Worm (Caenorhabditis elegans) whole organism, young adult: ENCODE data around the gene wht-7.

Experiments
- B0019.2 ChIP-seq: fragments of 200-800 bp; sonication (Bioruptor generic); conservative IDR thresholded peaks from 2 replicates; pipeline ENCODE4 v1.3.6; 2022; ENCODE audit warnings: missing genetic modification reagents, missing genetic modification characterization, missing compliant biosample characterization
- F22D6.2 ChIP-seq: sonication (generic microtip); optimal IDR thresholded peaks from 2 replicates; lab custom pipeline; 2016; ENCODE audit warnings: mild to moderate bottlenecking, missing genetic modification characterization, missing compliant biosample characterization
- F33H1.4 ChIP-seq: fragments of 200-800 bp; sonication (Bioruptor generic); IDR thresholded peaks from 2 replicates; pipeline ENCODE4 v1.3.6; 2022; ENCODE audit warnings: missing genetic modification reagents, missing genetic modification characterization, missing compliant biosample characterization
- F39B2.1 ChIP-seq: fragments of 200-800 bp; sonication (Bioruptor generic); IDR thresholded peaks from 2 replicates; pipeline ENCODE4 v1.3.6; 2022; ENCODE audit warnings: missing genetic modification reagents, missing genetic modification characterization, missing compliant biosample characterization
- Y67H2A.10 ChIP-seq: fragments of 200-800 bp; sonication (Bioruptor generic); conservative IDR thresholded peaks from 2 replicates; pipeline ENCODE4 v1.3.6; 2022; ENCODE audit warnings: missing genetic modification reagents, missing genetic modification characterization, missing compliant biosample characterization
- Y79H2A.3 ChIP-seq: fragments of 200-800 bp; sonication (Bioruptor generic); conservative IDR thresholded peaks from 2 replicates; pipeline ENCODE4 v1.3.6; 2022; ENCODE audit warnings: missing genetic modification reagents, missing genetic modification characterization, missing compliant biosample characterization
- ZK185.1 ChIP-seq: sonication (generic microtip); optimal IDR thresholded peaks from 2 replicates; lab custom pipeline; 2016; ENCODE audit warnings: mild to moderate bottlenecking, missing genetic modification characterization, missing compliant biosample characterization; ENCODE audit not compliant: poor library complexity, severe bottlenecking
- akir-1 ChIP-seq: fragments of 200-800 bp; sonication (Bioruptor generic); optimal IDR thresholded peaks from 2 replicates; lab custom pipeline; 2018; ENCODE audit warnings: mild to moderate bottlenecking, missing genetic modification characterization, moderate library complexity, missing compliant biosample characterization
- aptf-2 ChIP-seq: fragments of 200-800 bp; sonication (Bioruptor generic); conservative IDR thresholded peaks from 2 replicates; pipeline ENCODE4 v1.3.6; 2022; ENCODE audit warnings: missing genetic modification reagents, missing genetic modification characterization, missing compliant biosample characterization
- athp-1 ChIP-seq: sonication (generic microtip); optimal IDR thresholded peaks from 2 replicates; lab custom pipeline; 2017; ENCODE audit warnings: mild to moderate bottlenecking, missing genetic modification characterization, missing compliant biosample characterization
- attf-5 ChIP-seq: fragments of 200-800 bp; sonication (Bioruptor generic); optimal IDR thresholded peaks from 2 replicates; lab custom pipeline; 2018; ENCODE audit warnings: mild to moderate bottlenecking, missing genetic modification characterization, missing compliant biosample characterization
- bed-1 ChIP-seq: fragments of 200-800 bp; sonication (Bioruptor generic); IDR thresholded peaks from 2 replicates; pipeline ENCODE4 v1.3.6; 2022; ENCODE audit warnings: missing genetic modification reagents, missing genetic modification characterization, missing compliant biosample characterization
- bed-2 ChIP-seq: fragments of 200-800 bp; sonication (Bioruptor generic); IDR thresholded peaks from 2 replicates; pipeline ENCODE4 v1.3.6; 2022; ENCODE audit warnings: missing genetic modification reagents, missing genetic modification characterization, missing compliant biosample characterization
- ccch-3 ChIP-seq: fragments of 200-800 bp; sonication (Bioruptor generic); optimal IDR thresholded peaks from 2 replicates; lab custom pipeline; 2018; ENCODE audit warnings: mild to moderate bottlenecking, missing genetic modification characterization, missing compliant biosample characterization
- ceh-40 ChIP-seq: fragments of 200-800 bp; sonication (Bioruptor generic); IDR thresholded peaks from 2 replicates; pipeline ENCODE4 v1.3.6; 2022; ENCODE audit warnings: missing genetic modification characterization, missing compliant biosample characterization
- die-1 ChIP-seq: sonication (generic microtip); optimal IDR thresholded peaks from 2 replicates; lab custom pipeline; 2016; ENCODE audit warnings: missing genotype, mild to moderate bottlenecking, missing genetic modification characterization, missing compliant biosample characterization
- dox-1 ChIP-seq: fragments of 200-800 bp; sonication (Bioruptor generic); IDR thresholded peaks from 2 replicates; pipeline ENCODE4 v1.3.6; 2022; ENCODE audit warnings: missing genetic modification reagents, missing genetic modification characterization, missing compliant biosample characterization
- efl-1 ChIP-seq: fragments of 150-350 bp; optimal IDR thresholded peaks from 2 replicates; lab custom pipeline; 2014; ENCODE audit warnings: missing biosample characterization, missing genetic modification reagents, missing genetic modification characterization
- egl-18 ChIP-seq: fragments of 200-800 bp; sonication (Bioruptor generic); IDR thresholded peaks from 2 replicates; pipeline ENCODE4 v1.3.6; 2022; ENCODE audit warnings: missing genetic modification reagents, missing genetic modification characterization, missing compliant biosample characterization
- egl-44 ChIP-seq: fragments of 200-800 bp; sonication (Bioruptor generic); IDR thresholded peaks from 2 replicates; pipeline ENCODE4 v1.3.6; 2022; ENCODE audit warnings: missing genetic modification reagents, missing genetic modification characterization, missing compliant biosample characterization
- gei-17 ChIP-seq: fragments of 200-800 bp; sonication (Bioruptor generic); optimal IDR thresholded peaks from 2 replicates; lab custom pipeline; 2018; ENCODE audit warnings: mild to moderate bottlenecking, missing genetic modification characterization, missing compliant biosample characterization
- hlh-26 ChIP-seq: fragments of 200-800 bp; sonication (Bioruptor generic); conservative IDR thresholded peaks from 2 replicates; pipeline ENCODE4 v1.3.6; 2022; ENCODE audit warnings: missing genetic modification reagents, missing genetic modification characterization, missing compliant biosample characterization
- hmg-1.2 ChIP-seq: fragments of 200-800 bp; sonication (Bioruptor generic); IDR thresholded peaks from 2 replicates; pipeline ENCODE4 v1.3.6; 2022; ENCODE audit warnings: missing genetic modification reagents, missing genetic modification characterization, missing compliant biosample characterization
- hmg-20 ChIP-seq: fragments of 200-800 bp; sonication (Bioruptor generic); IDR thresholded peaks from 2 replicates; pipeline ENCODE4 v1.3.6; 2022; ENCODE audit warnings: missing genetic modification reagents, missing genetic modification characterization, missing compliant biosample characterization
- let-526 ChIP-seq: fragments of 200-800 bp; sonication (Bioruptor generic); IDR thresholded peaks from 2 replicates; pipeline ENCODE4 v1.3.6; 2022; ENCODE audit warnings: missing genetic modification reagents, missing genetic modification characterization, missing compliant biosample characterization
- lin-40 ChIP-seq: sonication (generic microtip); optimal IDR thresholded peaks from 2 replicates; lab custom pipeline; 2016; ENCODE audit warnings: missing genetic modification characterization, mild to moderate bottlenecking, missing compliant biosample characterization, missing genotype, missing genetic modification reagents
- lir-1 ChIP-seq: fragments of 200-800 bp; sonication (Bioruptor generic); conservative IDR thresholded peaks from 2 replicates; pipeline ENCODE4 v1.3.6; 2022; ENCODE audit warnings: missing genetic modification reagents, missing genetic modification characterization, missing compliant biosample characterization
- lsl-1 ChIP-seq: fragments of 200-800 bp; sonication (Bioruptor generic); optimal IDR thresholded peaks from 2 replicates; lab custom pipeline; 2018; ENCODE audit warnings: mild to moderate bottlenecking, missing genetic modification characterization, moderate library complexity, missing compliant biosample characterization
- mxl-1 ChIP-seq: sonication (generic microtip); optimal IDR thresholded peaks from 2 replicates; lab custom pipeline; 2016; ENCODE audit warnings: missing genetic modification characterization, missing compliant biosample characterization
- nfya-2 ChIP-seq: fragments of 200-800 bp; sonication (Bioruptor generic); IDR thresholded peaks from 2 replicates; pipeline ENCODE4 v1.3.6; 2022; ENCODE audit warnings: missing genetic modification reagents, missing genetic modification characterization, missing compliant biosample characterization
- nfyb-1 ChIP-seq: fragments of 200-800 bp; sonication (Bioruptor generic); IDR thresholded peaks from 2 replicates; pipeline ENCODE4 v1.3.6; 2022; ENCODE audit warnings: missing genetic modification reagents, missing genetic modification characterization, missing compliant biosample characterization
- nhr-120 ChIP-seq: fragments of 200-800 bp; sonication (Bioruptor generic); IDR thresholded peaks from 2 replicates; pipeline ENCODE4 v1.3.6; 2022; ENCODE audit warnings: missing genetic modification characterization, missing compliant biosample characterization
- nhr-179 ChIP-seq: sonication (generic microtip); optimal IDR thresholded peaks from 2 replicates; lab custom pipeline; 2016; ENCODE audit warnings: mild to moderate bottlenecking, missing genetic modification characterization, missing compliant biosample characterization
- nhr-27 ChIP-seq: fragments of 200-800 bp; sonication (Bioruptor generic); optimal IDR thresholded peaks from 2 replicates; lab custom pipeline; 2018; ENCODE audit warnings: mild to moderate bottlenecking, missing genetic modification characterization, moderate library complexity, missing compliant biosample characterization
- pha-4 ChIP-seq: fragments of 150-350 bp; sonication (generic microtip); optimal IDR thresholded peaks from 2 replicates; lab custom pipeline; 2014; ENCODE audit warnings: missing biosample characterization, missing genetic modification reagents, missing genetic modification characterization
- sdz-38 ChIP-seq: sonication (generic microtip); optimal IDR thresholded peaks from 2 replicates; lab custom pipeline; 2016; ENCODE audit warnings: missing genotype, missing genetic modification characterization, missing compliant biosample characterization
- snpc-4 ChIP-seq, 5 experiments: fragments of 150-350 bp in 1 of 5; sonication (generic microtip) in 4 of 5; optimal IDR thresholded peaks; 2 replicates each; lab custom pipeline; 2014 to 2018; ENCODE audit warnings: missing genetic modification characterization in 5 of 5, missing biosample characterization in 3 of 5, antibody characterized with exemption in 2 of 5, mild to moderate bottlenecking in 2 of 5, missing compliant biosample characterization in 2 of 5, missing genotype in 2 of 5, moderate library complexity in 2 of 5, missing genetic modification reagents in 1 of 5
- unc-130 ChIP-seq: sonication (generic microtip); optimal IDR thresholded peaks from 2 replicates; lab custom pipeline; 2016; ENCODE audit warnings: missing genetic modification reagents, missing genetic modification characterization, missing compliant biosample characterization
- ztf-18 ChIP-seq: sonication (generic microtip); optimal IDR thresholded peaks from 2 replicates; lab custom pipeline; 2016; ENCODE audit warnings: missing genotype, mild to moderate bottlenecking, missing genetic modification characterization, missing compliant biosample characterization
- ztf-25 ChIP-seq: fragments of 200-800 bp; sonication (Bioruptor generic); IDR thresholded peaks from 2 replicates; pipeline ENCODE4 v1.3.6; 2022; ENCODE audit warnings: missing genetic modification reagents, missing genetic modification characterization, missing compliant biosample characterization
- ztf-3 ChIP-seq: fragments of 200-800 bp; sonication (Bioruptor generic); optimal IDR thresholded peaks from 2 replicates; lab custom pipeline; 2018; ENCODE audit warnings: mild to moderate bottlenecking, missing genetic modification characterization, missing compliant biosample characterization
- ztf-6 ChIP-seq: fragments of 200-800 bp; sonication (Bioruptor generic); IDR thresholded peaks from 2 replicates; pipeline ENCODE4 v1.3.6; 2022; ENCODE audit warnings: missing genetic modification reagents, missing genetic modification characterization, missing compliant biosample characterization

Gene wht-7

DNA sequence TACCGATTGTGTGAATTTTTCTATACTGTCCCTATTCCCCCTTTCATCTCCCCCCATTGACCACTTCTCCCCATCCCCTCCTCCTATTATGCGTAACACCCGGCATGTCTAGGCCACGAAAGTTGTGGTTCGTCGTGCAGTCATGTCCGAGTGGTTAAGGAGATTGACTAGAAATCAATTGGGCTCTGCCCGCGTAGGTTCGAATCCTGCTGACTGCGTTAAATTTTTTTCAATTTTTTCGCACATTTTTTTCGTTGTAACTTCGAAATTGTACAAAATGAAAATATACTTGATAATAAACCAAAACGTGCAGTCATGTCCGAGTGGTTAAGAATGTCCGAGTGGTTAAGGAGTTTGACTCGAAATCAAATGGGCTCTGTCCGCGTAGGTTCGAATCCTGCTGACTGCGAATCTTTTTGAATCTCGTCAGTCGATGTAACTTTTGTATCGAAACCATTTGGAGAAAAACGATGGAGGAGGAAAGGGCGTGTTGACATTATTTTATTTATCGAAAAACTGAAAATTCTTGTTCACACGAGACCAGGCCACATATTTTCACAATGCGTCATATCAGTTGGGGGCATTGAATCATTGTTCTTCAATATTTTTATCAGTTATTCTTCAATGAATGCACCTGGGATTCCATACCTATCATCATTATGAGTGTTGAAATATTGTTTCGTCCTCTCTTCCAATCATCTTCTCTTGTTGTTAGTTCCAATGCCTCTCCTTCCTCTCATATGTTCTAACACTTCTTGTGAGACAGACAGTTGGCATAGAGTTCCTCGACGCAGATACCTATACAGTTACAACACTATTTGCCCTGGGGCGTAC is 9.5 kb upstream of the wht-7 start, which contains the start of gene nfm-1 (continued):
- TF ChIP-seq nfya-2 (no peak), nhr-179 (tag; lab: Kevin White, UChicago) (no peak), hmg-20 (peak; percentile 46; the same call in 1 of the 2 replicates), efl-1 (GFP tag; lab: Kevin White, UChicago) (peak; percentile 31), ztf-25 (GFP tag; lab: Robert Waterston, UW) (no peak), ZK185.1 (tag; lab: Kevin White, UChicago) (peak; percentile 80), ccch-3 (GFP tag; lab: Kevin White, UChicago) (no peak), B0019.2 (no peak; the same call in 1 of the 2 replicates), attf-5 (peak; percentile 56), Y67H2A.10 (GFP tag; lab: Robert Waterston, UW) (0 out of 2 replicates have a peak, but pooled peaks have one; percentile 18), ztf-18 (peak; percentile 72), ceh-40 (0 out of 2 replicates have a peak, but pooled peaks have one; percentile 56), bed-2 (GFP tag; lab: Robert Waterston, UW) (no peak), dox-1 (GFP tag; lab: Robert Waterston, UW) (peak; percentile 71), F33H1.4 (GFP tag; lab: Robert Waterston, UW) (peak; percentile 44), bed-1 (GFP tag; lab: Robert Waterston, UW) (no peak), nfyb-1 (GFP tag; lab: Robert Waterston, UW) (peak; percentile 80), mxl-1 (tag; lab: Kevin White, UChicago) (peak; percentile 85), hmg-1.2 (GFP tag; lab: Robert Waterston, UW) (peak; percentile 82), egl-44 (peak; percentile 78), athp-1 (peak; percentile 71), gei-17 (GFP tag; lab: Kevin White, UChicago) (peak; percentile 44), Y79H2A.3 (GFP tag; lab: Robert Waterston, UW) (no peak), ztf-3 (no peak), die-1 (tag; lab: Kevin White, UChicago) (peak; percentile 86), egl-18 (GFP tag; lab: Robert Waterston, UW) (no peak), aptf-2 (GFP tag; lab: Robert Waterston, UW) (no peak), ztf-6 (GFP tag; lab: Robert Waterston, UW) (peak; percentile 19; the same call in 1 of the 2 replicates), nhr-120 (no peak), let-526 (GFP tag; lab: Robert Waterston, UW) (no peak), lin-40 (tag; lab: Kevin White, UChicago) (peak; percentile 58), pha-4 (tag; lab: Kevin White, UChicago) (peak; percentile 28), akir-1 (peak; percentile 79), F39B2.1 (no peak), F22D6.2 (tag; lab: Kevin White, UChicago) (peak; percentile 27), hlh-26 (GFP tag; lab: Robert Waterston, UW) (no peak), snpc-4 (GFP tag; optimal IDR thresholded peaks at IDR 0.05; lab: Kevin White, UChicago) (peak; percentile 30), snpc-4 (tag; optimal IDR thresholded peaks at IDR 0.05; lab: Kevin White, UChicago) (peak in 3 of 4 experiments; percentile 21 to 65 (median 44)), nhr-27 (tag; lab: Kevin White, UChicago) (no peak), lsl-1 (GFP tag; lab: Kevin White, UChicago) (peak; percentile 60), sdz-38 (no peak), lir-1 (GFP tag; lab: Robert Waterston, UW) (peak; percentile 50; the same call in 1 of the 2 replicates), unc-130 (GFP tag; lab: Kevin White, UChicago) (peak; percentile 54)
- TF ChIP-seq, all 124 proteins: peak for 82
